Fruit fly (Drosophila melanogaster): ENCODE data around the gene ssp2.

The ssp2 gene

dm6 chr3L:14005627-14006287 is 40.8 kb downstream of the ssp2 start:
- TF ChIP-seq CG12768 (GFP tag; optimal IDR thresholded peaks at IDR 0.05): peak; percentile 36
- TF ChIP-seq tj (GFP tag; optimal IDR thresholded peaks at IDR 0.05): peak; percentile 55
- peak; percentile 89 for TF ChIP-seq kay (GFP tag; ENCODE audit: borderline replicate concordance)
- TF ChIP-seq CG7101 (tag; optimal IDR thresholded peaks at IDR 0.05): peak; percentile 32
- peak; percentile 79 for TF ChIP-seq cic (GFP tag; optimal IDR thresholded peaks at IDR 0.05)
- no peak for TF ChIP-seq cnc (optimal IDR thresholded peaks at IDR 0.05)
- TF ChIP-seq CG5204 (GFP tag; optimal IDR thresholded peaks at IDR 0.05): no peak
- no peak for TF ChIP-seq toe (GFP tag; optimal IDR thresholded peaks at IDR 0.05)
- peak; percentile 18 for TF ChIP-seq CG33017 (tag; optimal IDR thresholded peaks at IDR 0.05)
- peak; percentile 57 for TF ChIP-seq Mnt (GFP tag; optimal IDR thresholded peaks at IDR 0.05)

dm6 chr3L:14006704-14007126 is 41.7 kb downstream of the ssp2 start:
- TF ChIP-seq Clk (GFP tag; optimal IDR thresholded peaks at IDR 0.05) (peak; percentile 16), CG33017 (tag; optimal IDR thresholded peaks at IDR 0.05) (no peak), Crg-1 (GFP tag; optimal IDR thresholded peaks at IDR 0.05) (no peak), bab1 (GFP tag; optimal IDR thresholded peaks at IDR 0.05) (peak; percentile 22), kay (GFP tag; ENCODE audit: borderline replicate concordance) (no peak), CG1620 (GFP tag; optimal IDR thresholded peaks at IDR 0.05) (no peak), Mnt (GFP tag; optimal IDR thresholded peaks at IDR 0.05) (peak; percentile 47), cnc (optimal IDR thresholded peaks at IDR 0.05) (no peak), Hr96 (GFP tag; optimal IDR thresholded peaks at IDR 0.05) (no peak), CG11617 (GFP tag; optimal IDR thresholded peaks at IDR 0.05) (peak; percentile 14), CG7045 (GFP tag; optimal IDR thresholded peaks at IDR 0.05) (peak; percentile 17), CG5204 (GFP tag; optimal IDR thresholded peaks at IDR 0.05) (no peak), CG14711 (tag; optimal IDR thresholded peaks at IDR 0.05) (peak; percentile 21), CG7101 (tag; optimal IDR thresholded peaks at IDR 0.05) (peak; percentile 23), pad (GFP tag; optimal IDR thresholded peaks at IDR 0.05) (peak; percentile 4), tj (GFP tag; optimal IDR thresholded peaks at IDR 0.05) (no peak), ovo (GFP tag; optimal IDR thresholded peaks at IDR 0.05) (peak; percentile 21), CG12768 (GFP tag; optimal IDR thresholded peaks at IDR 0.05) (peak; percentile 66), cic (GFP tag; optimal IDR thresholded peaks at IDR 0.05) (peak; percentile 88), toe (GFP tag; optimal IDR thresholded peaks at IDR 0.05) (no peak)

All from whole organism, adult.